Worm (Caenorhabditis elegans) whole organism, young adult: ENCODE data around the gene osm-8.
A peak's percentile ranks its signal among the peaks of the same experiment; 100 is the strongest.

Source experiments
- B0336.3 ChIP-seq: fragments of 200-800 bp; sonication (Bioruptor generic); IDR thresholded peaks from 2 replicates; pipeline ENCODE4 v1.3.6; 2022; ENCODE audit warnings: missing genetic modification characterization, missing compliant biosample characterization
- F23B12.7 ChIP-seq: sonication (generic microtip); optimal IDR thresholded peaks from 2 replicates; lab custom pipeline; 2017; ENCODE audit warnings: missing genetic modification characterization, mild to moderate bottlenecking, missing compliant biosample characterization, antibody characterized with exemption, moderate library complexity; ENCODE audit not compliant: insufficient read depth
- F33H1.4 ChIP-seq: fragments of 200-800 bp; sonication (Bioruptor generic); IDR thresholded peaks from 2 replicates; pipeline ENCODE4 v1.3.6; 2022; ENCODE audit warnings: missing genetic modification reagents, missing genetic modification characterization, missing compliant biosample characterization
- F39B2.1 ChIP-seq: fragments of 200-800 bp; sonication (Bioruptor generic); IDR thresholded peaks from 2 replicates; pipeline ENCODE4 v1.3.6; 2022; ENCODE audit warnings: missing genetic modification reagents, missing genetic modification characterization, missing compliant biosample characterization
- K11D2.4 ChIP-seq: fragments of 200-800 bp; sonication (Bioruptor generic); IDR thresholded peaks from 2 replicates; pipeline ENCODE4 v1.3.6; 2022; ENCODE audit warnings: missing genetic modification reagents, missing genetic modification characterization, missing compliant biosample characterization
- K12H6.12 ChIP-seq: fragments of 200-800 bp; sonication (Bioruptor generic); optimal IDR thresholded peaks from 2 replicates; lab custom pipeline; 2018; ENCODE audit warnings: mild to moderate bottlenecking, missing genetic modification characterization, missing compliant biosample characterization
- Y53G8AR.9 ChIP-seq: fragments of 200-800 bp; sonication (Bioruptor generic); conservative IDR thresholded peaks from 2 replicates; pipeline ENCODE4 v1.3.6; 2022; ENCODE audit warnings: missing genetic modification reagents, missing genetic modification characterization, missing compliant biosample characterization
- Y79H2A.3 ChIP-seq: fragments of 200-800 bp; sonication (Bioruptor generic); conservative IDR thresholded peaks from 2 replicates; pipeline ENCODE4 v1.3.6; 2022; ENCODE audit warnings: missing genetic modification reagents, missing genetic modification characterization, missing compliant biosample characterization
- ZK185.1 ChIP-seq: sonication (generic microtip); optimal IDR thresholded peaks from 2 replicates; lab custom pipeline; 2016; ENCODE audit warnings: mild to moderate bottlenecking, missing genetic modification characterization, missing compliant biosample characterization; ENCODE audit not compliant: poor library complexity, severe bottlenecking
- athp-1 ChIP-seq: sonication (generic microtip); optimal IDR thresholded peaks from 2 replicates; lab custom pipeline; 2017; ENCODE audit warnings: mild to moderate bottlenecking, missing genetic modification characterization, missing compliant biosample characterization
- attf-5 ChIP-seq: fragments of 200-800 bp; sonication (Bioruptor generic); optimal IDR thresholded peaks from 2 replicates; lab custom pipeline; 2018; ENCODE audit warnings: mild to moderate bottlenecking, missing genetic modification characterization, missing compliant biosample characterization
- attf-6 ChIP-seq: fragments of 200-800 bp; sonication (Bioruptor generic); IDR thresholded peaks from 2 replicates; pipeline ENCODE4 v1.3.6; 2022; ENCODE audit warnings: missing genetic modification reagents, missing genetic modification characterization, missing compliant biosample characterization
- bed-2 ChIP-seq: fragments of 200-800 bp; sonication (Bioruptor generic); IDR thresholded peaks from 2 replicates; pipeline ENCODE4 v1.3.6; 2022; ENCODE audit warnings: missing genetic modification reagents, missing genetic modification characterization, missing compliant biosample characterization
- ceh-27 ChIP-seq: fragments of 200-800 bp; sonication (Bioruptor generic); optimal IDR thresholded peaks from 2 replicates; lab custom pipeline; 2018; ENCODE audit warnings: mild to moderate bottlenecking, missing genetic modification characterization, moderate library complexity, missing compliant biosample characterization
- chd-7 ChIP-seq: sonication (generic microtip); optimal IDR thresholded peaks from 2 replicates; lab custom pipeline; 2016; ENCODE audit warnings: mild to moderate bottlenecking, missing genetic modification characterization, moderate library complexity, missing compliant biosample characterization
- dpl-1 ChIP-seq: fragments of 150-350 bp; optimal IDR thresholded peaks from 2 replicates; lab custom pipeline; 2014; ENCODE audit warnings: missing biosample characterization, missing genetic modification reagents, missing genetic modification characterization
- ets-4 ChIP-seq: fragments of 200-800 bp; sonication (Bioruptor generic); optimal IDR thresholded peaks from 2 replicates; lab custom pipeline; 2018; ENCODE audit warnings: mild to moderate bottlenecking, missing genetic modification characterization, missing compliant biosample characterization
- fkh-3 ChIP-seq: sonication (generic microtip); optimal IDR thresholded peaks from 2 replicates; lab custom pipeline; 2016; ENCODE audit warnings: mild to moderate bottlenecking, missing genetic modification characterization, missing compliant biosample characterization
- gei-17 ChIP-seq: fragments of 200-800 bp; sonication (Bioruptor generic); optimal IDR thresholded peaks from 2 replicates; lab custom pipeline; 2018; ENCODE audit warnings: mild to moderate bottlenecking, missing genetic modification characterization, missing compliant biosample characterization
- hsf-1 ChIP-seq: fragments of 200-800 bp; sonication (Bioruptor generic); IDR thresholded peaks from 2 replicates; pipeline ENCODE4 v1.3.6; 2022; ENCODE audit warnings: missing genetic modification reagents, missing genetic modification characterization, missing compliant biosample characterization
- let-607 ChIP-seq, 2 experiments: fragments of 200-800 bp in 1 of 2; sonication (Bioruptor generic) in 1 of 2; sonication (generic microtip) in 1 of 2; optimal IDR thresholded peaks; 2 replicates each; lab custom pipeline; 2016 to 2018; ENCODE audit warnings: mild to moderate bottlenecking in 2 of 2, missing compliant biosample characterization in 2 of 2, missing genetic modification characterization in 2 of 2, moderate library complexity in 2 of 2, missing genotype in 1 of 2
- lin-26 ChIP-seq: fragments of 200-800 bp; sonication (Bioruptor generic); IDR thresholded peaks from 2 replicates; pipeline ENCODE4 v1.3.6; 2022; ENCODE audit warnings: missing genetic modification reagents, missing genetic modification characterization, missing compliant biosample characterization
- lsy-27 ChIP-seq: sonication (generic microtip); optimal IDR thresholded peaks from 2 replicates; lab custom pipeline; 2017; ENCODE audit warnings: missing genetic modification characterization, mild to moderate bottlenecking, missing compliant biosample characterization, antibody characterized with exemption, missing genotype, borderline replicate concordance; ENCODE audit not compliant: insufficient read depth
- madf-6 ChIP-seq: fragments of 200-800 bp; sonication (Bioruptor generic); IDR thresholded peaks from 2 replicates; pipeline ENCODE4 v1.3.6; 2022; ENCODE audit warnings: missing genetic modification reagents, missing genetic modification characterization, missing compliant biosample characterization
- nfya-2 ChIP-seq: fragments of 200-800 bp; sonication (Bioruptor generic); IDR thresholded peaks from 2 replicates; pipeline ENCODE4 v1.3.6; 2022; ENCODE audit warnings: missing genetic modification reagents, missing genetic modification characterization, missing compliant biosample characterization
- nfyb-1 ChIP-seq: fragments of 200-800 bp; sonication (Bioruptor generic); IDR thresholded peaks from 2 replicates; pipeline ENCODE4 v1.3.6; 2022; ENCODE audit warnings: missing genetic modification reagents, missing genetic modification characterization, missing compliant biosample characterization
- pbrm-1 ChIP-seq: fragments of 200-800 bp; sonication (Bioruptor generic); IDR thresholded peaks from 2 replicates; pipeline ENCODE4 v1.3.6; 2022; ENCODE audit warnings: missing genetic modification reagents, missing genetic modification characterization, missing compliant biosample characterization
- rcor-1 ChIP-seq: fragments of 200-800 bp; sonication (Bioruptor generic); IDR thresholded peaks from 2 replicates; pipeline ENCODE4 v1.3.6; 2022; ENCODE audit warnings: missing genetic modification reagents, missing genetic modification characterization, missing compliant biosample characterization
- rec-8 ChIP-seq, 2 experiments: sonication (generic microtip); optimal IDR thresholded peaks; 2 replicates each; lab custom pipeline; 2016; ENCODE audit warnings: mild to moderate bottlenecking in 2 of 2, missing genetic modification characterization in 2 of 2, missing genetic modification reagents in 2 of 2, missing genotype in 2 of 2, missing biosample characterization in 1 of 2, missing compliant biosample characterization in 1 of 2, moderate library complexity in 1 of 2
- repo-1 ChIP-seq: sonication (generic microtip); optimal IDR thresholded peaks from 2 replicates; lab custom pipeline; 2017; ENCODE audit warnings: mild to moderate bottlenecking, missing genetic modification characterization, missing compliant biosample characterization
- snpc-1.1 ChIP-seq: sonication (generic microtip); optimal IDR thresholded peaks from 2 replicates; lab custom pipeline; 2017; ENCODE audit warnings: missing genetic modification characterization, mild to moderate bottlenecking, missing compliant biosample characterization, antibody characterized with exemption, moderate library complexity, missing genotype, missing genetic modification reagents; ENCODE audit not compliant: insufficient read depth
- somi-1 ChIP-seq: fragments of 200-800 bp; sonication (Bioruptor generic); optimal IDR thresholded peaks from 2 replicates; lab custom pipeline; 2018; ENCODE audit warnings: mild to moderate bottlenecking, missing genetic modification characterization, missing compliant biosample characterization
- sptf-2 ChIP-seq: fragments of 200-800 bp; sonication (Bioruptor generic); optimal IDR thresholded peaks from 2 replicates; lab custom pipeline; 2018; ENCODE audit warnings: mild to moderate bottlenecking, missing genetic modification characterization, missing compliant biosample characterization
- zfh-2 ChIP-seq: fragments of 200-800 bp; sonication (Bioruptor generic); conservative IDR thresholded peaks from 2 replicates; pipeline ENCODE4 v1.3.6; 2022; ENCODE audit warnings: missing genetic modification reagents, missing genetic modification characterization, missing compliant biosample characterization
- ztf-26 ChIP-seq: sonication (generic microtip); optimal IDR thresholded peaks from 2 replicates; lab custom pipeline; 2017; ENCODE audit warnings: missing genetic modification characterization, missing compliant biosample characterization
- ztf-3 ChIP-seq: fragments of 200-800 bp; sonication (Bioruptor generic); optimal IDR thresholded peaks from 2 replicates; lab custom pipeline; 2018; ENCODE audit warnings: mild to moderate bottlenecking, missing genetic modification characterization, missing compliant biosample characterization
- ztf-6 ChIP-seq: fragments of 200-800 bp; sonication (Bioruptor generic); IDR thresholded peaks from 2 replicates; pipeline ENCODE4 v1.3.6; 2022; ENCODE audit warnings: missing genetic modification reagents, missing genetic modification characterization, missing compliant biosample characterization

The osm-8 gene

ce11 chrII:7593227-7593626 is 12.0 kb downstream of the osm-8 start:
- TF ChIP-seq ceh-27 (GFP tag; lab: Kevin White, UChicago): peak; percentile 18
- TF ChIP-seq chd-7: peak; percentile 25
- TF ChIP-seq ZK185.1 (tag; lab: Kevin White, UChicago): no peak
- no peak for TF ChIP-seq ztf-6 (GFP tag; lab: Robert Waterston, UW)
- TF ChIP-seq madf-6: no peak
- peak; percentile 46; the same call in 1 of the 2 replicates for TF ChIP-seq rcor-1 (GFP tag; lab: Robert Waterston, UW)
- TF ChIP-seq fkh-3 (tag; lab: Kevin White, UChicago): no peak
- TF ChIP-seq Y79H2A.3 (GFP tag; lab: Robert Waterston, UW): no peak
- TF ChIP-seq K12H6.12 (tag; lab: Kevin White, UChicago): peak; percentile 37
- TF ChIP-seq K11D2.4: 0 out of 2 replicates have a peak, but pooled peaks have one; percentile 25
- peak; percentile 79 for TF ChIP-seq zfh-2

ce11 chrII:7588295-7588694 is 16.9 kb downstream of the osm-8 start:
- TF ChIP-seq K11D2.4 (no peak), repo-1 (tag; lab: Kevin White, UChicago) (no peak), let-607 (tag; optimal IDR thresholded peaks at IDR 0.05; lab: Kevin White, UChicago) (no peak), fkh-3 (tag; lab: Kevin White, UChicago) (no peak), sptf-2 (GFP tag; lab: Kevin White, UChicago) (no peak), F33H1.4 (GFP tag; lab: Robert Waterston, UW) (no peak), Y53G8AR.9 (GFP tag; lab: Robert Waterston, UW) (no peak), nfya-2 (GFP tag; lab: Robert Waterston, UW) (no peak), nfyb-1 (GFP tag; lab: Robert Waterston, UW) (no peak), attf-5 (GFP tag; lab: Kevin White, UChicago) (no peak), F39B2.1 (no peak), snpc-1.1 (tag; lab: Kevin White, UChicago) (no peak), ets-4 (GFP tag; lab: Kevin White, UChicago) (no peak), lin-26 (GFP tag; lab: Robert Waterston, UW) (no peak), ztf-26 (no peak), B0336.3 (GFP tag; lab: Robert Waterston, UW) (no peak), lsy-27 (no peak), F23B12.7 (tag; lab: Kevin White, UChicago) (no peak)

- TF ChIP-seq gei-17 (GFP tag; lab: Kevin White, UChicago) (no peak), F23B12.7 (tag; lab: Kevin White, UChicago) (no peak), attf-6 (GFP tag; lab: Robert Waterston, UW) (no peak), bed-2 (GFP tag; lab: Robert Waterston, UW) (no peak), chd-7 (no peak), pbrm-1 (GFP tag; lab: Robert Waterston, UW) (no peak), dpl-1 (GFP tag; lab: Kevin White, UChicago) (no peak), athp-1 (no peak), hsf-1 (GFP tag; lab: Robert Waterston, UW) (no peak), rec-8 (tag; optimal IDR thresholded peaks at IDR 0.05; lab: Kevin White, UChicago) (no peak), lsy-27 (no peak), K11D2.4 (no peak), somi-1 (no peak), ztf-3 (GFP tag; lab: Kevin White, UChicago) (no peak)
Measured at ce11 chrII:7583555-7583954, 21.7 kb downstream of the osm-8 start, which contains the start of gene mks-3. mks-3 (minus strand) TSS chrII:7583655.
